Worm (Caenorhabditis elegans): ENCODE measurements around the gene Y59C2A.2.

DNA sequence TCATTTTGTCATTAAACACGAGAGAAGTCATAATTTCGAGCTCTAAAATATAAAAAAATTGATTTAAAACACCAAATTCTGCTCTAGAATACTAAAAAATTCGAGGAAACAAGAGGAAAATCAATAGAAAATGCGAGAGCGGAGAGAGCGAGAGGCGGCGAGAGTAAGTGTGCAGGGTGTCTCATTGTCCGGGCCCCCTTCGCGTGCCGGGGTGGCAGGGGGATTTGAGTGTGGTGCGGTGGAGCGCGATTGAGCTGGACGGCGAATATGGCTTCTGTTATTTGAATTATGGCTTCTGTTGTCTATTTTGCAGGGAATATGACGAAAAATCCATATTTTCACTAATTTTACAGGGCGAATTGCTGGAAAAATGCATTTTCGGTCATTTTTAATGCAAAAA is 15.9 kb upstream of the Y59C2A.2 start, which contains the start of gene Y59C2A.3:
- no peak for TF ChIP-seq unc-62 (GFP tag; optimal IDR thresholded peaks at IDR 0.05)
- TF ChIP-seq egl-27 (tag; optimal IDR thresholded peaks at IDR 0.05), result no peak
- no peak for TF ChIP-seq elt-2 (tag; optimal IDR thresholded peaks at IDR 0.05)
- no peak for TF ChIP-seq pqm-1 (tag; optimal IDR thresholded peaks at IDR 0.05)
- TF ChIP-seq lin-39 (tag; optimal IDR thresholded peaks at IDR 0.05), result no peak
- TF ChIP-seq nhr-84 (tag; optimal IDR thresholded peaks at IDR 0.05), result no peak
- TF ChIP-seq unc-130 (tag; optimal IDR thresholded peaks at IDR 0.05), result no peak
- TF ChIP-seq sptf-1 (tag; optimal IDR thresholded peaks at IDR 0.05), result no peak
- peak; percentile 80 for TF ChIP-seq lin-14 (GFP tag; optimal IDR thresholded peaks at IDR 0.05)
- TF ChIP-seq mep-1 (tag; optimal IDR thresholded peaks at IDR 0.05), result peak; percentile 47

Measured in whole organism, L1 larva.